Fruit fly (Drosophila melanogaster): Measurements from ENCODE around the gene CG4325.

CG4325 gene

dm6 chrX:2083109-2083508, 39.5 kb upstream of the CG4325 start (continued):
- peak; percentile 37 for TF ChIP-seq B-H2 (GFP tag; optimal IDR thresholded peaks at IDR 0.05)
- TF ChIP-seq CG4424 (GFP tag; optimal IDR thresholded peaks at IDR 0.05), result no peak
- no peak for TF ChIP-seq dm (GFP tag; optimal IDR thresholded peaks at IDR 0.05)
- peak; percentile 66 for TF ChIP-seq CG7839 (tag; optimal IDR thresholded peaks at IDR 0.05)
- peak; percentile 15 for TF ChIP-seq pnt (GFP tag; optimal IDR thresholded peaks at IDR 0.05)
- no peak for TF ChIP-seq Lim3 (GFP tag; IDR thresholded peaks at IDR 0.05)
- TF ChIP-seq NfI (GFP tag; optimal IDR thresholded peaks at IDR 0.05), result peak; percentile 73
- TF ChIP-seq vvl (GFP tag; IDR thresholded peaks at IDR 0.05), result peak; percentile 55
- peak; percentile 17 for TF ChIP-seq Oli (tag; optimal IDR thresholded peaks at IDR 0.05)
- peak; percentile 23 for TF ChIP-seq Ravus (GFP tag; IDR thresholded peaks at IDR 0.05)
- peak; percentile 43 for TF ChIP-seq CG10366 (GFP tag; IDR thresholded peaks at IDR 0.05)
- TF ChIP-seq Mrtf (GFP tag; IDR thresholded peaks at IDR 0.05), result peak; percentile 54; the same call in 1 of the 3 replicates
- TF ChIP-seq croc (GFP tag; conservative IDR thresholded peaks at IDR 0.05), result no peak
- peak; percentile 69 for TF ChIP-seq CG2678 (tag; optimal IDR thresholded peaks at IDR 0.05)
- no peak for TF ChIP-seq ro (GFP tag; IDR thresholded peaks at IDR 0.05)
- TF ChIP-seq CG3995 (GFP tag; optimal IDR thresholded peaks at IDR 0.05), result peak; percentile 38
- peak; percentile 30 for TF ChIP-seq nmo (GFP tag; optimal IDR thresholded peaks at IDR 0.05)
- peak; percentile 50; the same call in 1 of the 2 replicates for TF ChIP-seq CG14441 (GFP tag; IDR thresholded peaks at IDR 0.05)
- TF ChIP-seq bigmax (GFP tag; optimal IDR thresholded peaks at IDR 0.05), result no peak
- TF ChIP-seq CG8944 (GFP tag; optimal IDR thresholded peaks at IDR 0.05), result peak; percentile 29
- peak; percentile 32 for TF ChIP-seq CG18619 (GFP tag; optimal IDR thresholded peaks at IDR 0.05)
- peak; percentile 18 for TF ChIP-seq Antp (GFP tag; optimal IDR thresholded peaks at IDR 0.05)
- TF ChIP-seq CG13775 (GFP tag; optimal IDR thresholded peaks at IDR 0.05), result peak; percentile 43
- TF ChIP-seq org-1 (GFP tag; optimal IDR thresholded peaks at IDR 0.05), result peak; percentile 26
- TF ChIP-seq CG6272 (GFP tag; IDR thresholded peaks at IDR 0.05), result no peak
- no peak for TF ChIP-seq unc-4 (GFP tag; IDR thresholded peaks at IDR 0.05; ENCODE audit: partially characterized antibody)
- TF ChIP-seq CrebB (tag; optimal IDR thresholded peaks at IDR 0.05), result peak; percentile 56
- TF ChIP-seq Doc2 (GFP tag; IDR thresholded peaks at IDR 0.05), result no peak
- peak; percentile 64 for TF ChIP-seq Ptx1 (GFP tag; IDR thresholded peaks at IDR 0.05)
- no peak for TF ChIP-seq NC2β (GFP tag; optimal IDR thresholded peaks at IDR 0.05)
- TF ChIP-seq gsb (GFP tag; IDR thresholded peaks at IDR 0.05), result peak; percentile 81
- no peak for TF ChIP-seq nerfin-1 (tag; optimal IDR thresholded peaks at IDR 0.05)
- peak; percentile 37 for TF ChIP-seq CG4707 (GFP tag; optimal IDR thresholded peaks at IDR 0.05)
- TF ChIP-seq CG11247 (GFP tag; IDR thresholded peaks at IDR 0.05), result peak; percentile 66
- TF ChIP-seq Poxn (GFP tag; IDR thresholded peaks at IDR 0.05), result peak; percentile 53; the same call in 1 of the 2 replicates
- peak; percentile 22 for TF ChIP-seq CHES-1-like (GFP tag; optimal IDR thresholded peaks at IDR 0.05)
- no peak for TF ChIP-seq C15 (GFP tag; IDR thresholded peaks at IDR 0.05)
- TF ChIP-seq CG11456 (GFP tag; IDR thresholded peaks at IDR 0.05), result peak; percentile 85
- TF ChIP-seq HLH54F (GFP tag; optimal IDR thresholded peaks at IDR 0.05), result peak; percentile 62
- TF ChIP-seq aop (GFP tag; IDR thresholded peaks at IDR 0.05), result no peak
- peak; percentile 25; the same call in 1 of the 3 replicates for TF ChIP-seq CG34422 (GFP tag; IDR thresholded peaks at IDR 0.05)
- no peak for TF ChIP-seq dmrt11E (tag; optimal IDR thresholded peaks at IDR 0.05)
- no peak for TF ChIP-seq CG12299 (tag; optimal IDR thresholded peaks at IDR 0.05)
- TF ChIP-seq toy (GFP tag; IDR thresholded peaks at IDR 0.05), result peak; percentile 64; the same call in 1 of the 2 replicates
- TF ChIP-seq CG14710 (tag; optimal IDR thresholded peaks at IDR 0.05), result no peak
- TF ChIP-seq zen2 (GFP tag; IDR thresholded peaks at IDR 0.05; ENCODE audit: partially characterized antibody), result no peak
- no peak for TF ChIP-seq CG31441 (GFP tag; IDR thresholded peaks at IDR 0.05)
- TF ChIP-seq maf-S (GFP tag; optimal IDR thresholded peaks at IDR 0.05), result no peak
- no peak for TF ChIP-seq ftz-f1 (GFP tag; optimal IDR thresholded peaks at IDR 0.05)
- TF ChIP-seq klu (GFP tag; IDR thresholded peaks at IDR 0.05), result peak; percentile 54
- TF ChIP-seq ind (GFP tag; optimal IDR thresholded peaks at IDR 0.05), result peak; percentile 67
- TF ChIP-seq CG43689 (GFP tag; IDR thresholded peaks at IDR 0.05), result no peak
